Worm (Caenorhabditis elegans) whole organism, L3 larva: ENCODE data around the gene afmd-1.
A peak's percentile ranks its signal among the peaks of the same experiment; 100 is the strongest.

Experiments
- aly-2 ChIP-seq: fragments of 150-350 bp; optimal IDR thresholded peaks from 2 replicates; lab custom pipeline; 2014; ENCODE audit warnings: missing biosample characterization, missing genetic modification characterization
- ceh-16 ChIP-seq: sonication (generic microtip); optimal IDR thresholded peaks from 2 replicates; lab custom pipeline; 2017; ENCODE audit warnings: missing biosample characterization, missing genetic modification characterization
- ceh-28 ChIP-seq: fragments of 150-350 bp; optimal IDR thresholded peaks from 2 replicates; lab custom pipeline; 2014; ENCODE audit warnings: missing biosample characterization, missing genetic modification reagents, missing genetic modification characterization
- ceh-82 ChIP-seq: fragments of 150-350 bp; optimal IDR thresholded peaks from 2 replicates; lab custom pipeline; 2014; ENCODE audit warnings: missing biosample characterization, missing genetic modification characterization
- ceh-9 ChIP-seq: sonication (generic microtip); optimal IDR thresholded peaks from 2 replicates; lab custom pipeline; 2018; ENCODE audit warnings: missing biosample characterization, missing genetic modification characterization
- daf-12 ChIP-seq: fragments of 150-350 bp; optimal IDR thresholded peaks from 2 replicates; lab custom pipeline; 2014; ENCODE audit warnings: missing biosample characterization, missing genetic modification reagents, missing genetic modification characterization
- egl-27 ChIP-seq: sonication (generic microtip); optimal IDR thresholded peaks from 4 replicates; lab custom pipeline; 2017; ENCODE audit warnings: missing biosample characterization, missing genetic modification reagents, missing genetic modification characterization
- egl-5 ChIP-seq: fragments of 150-350 bp; optimal IDR thresholded peaks from 2 replicates; lab custom pipeline; 2017; ENCODE audit warnings: missing biosample characterization, missing genetic modification reagents, missing genetic modification characterization, inconsistent platforms
- elt-1 ChIP-seq: fragments of 150-350 bp; optimal IDR thresholded peaks from 2 replicates; lab custom pipeline; 2014; ENCODE audit warnings: missing biosample characterization, missing genetic modification characterization
- elt-2 ChIP-seq: sonication (generic microtip); optimal IDR thresholded peaks from 2 replicates; lab custom pipeline; 2016; ENCODE audit warnings: missing genetic modification reagents, mild to moderate bottlenecking, missing genetic modification characterization, missing compliant biosample characterization
- elt-3 ChIP-seq, 3 experiments: fragments of 150-350 bp in 1 of 3; sonication (generic microtip) in 2 of 3; optimal IDR thresholded peaks; 2 replicates in 2 of 3; 4 replicates in 1 of 3; lab custom pipeline; 2014 to 2017; ENCODE audit warnings: missing biosample characterization in 3 of 3, missing genetic modification characterization in 3 of 3
- eor-1 ChIP-seq, 2 experiments: fragments of 150-350 bp; optimal IDR thresholded peaks; 2 replicates each; lab custom pipeline; 2014 to 2018; ENCODE audit warnings: missing biosample characterization in 2 of 2, missing genetic modification characterization in 2 of 2
- fkh-10 ChIP-seq: sonication (generic microtip); optimal IDR thresholded peaks from 2 replicates; lab custom pipeline; 2017; ENCODE audit warnings: missing biosample characterization, missing genetic modification reagents, missing genetic modification characterization
- fkh-2 ChIP-seq: fragments of 150-350 bp; optimal IDR thresholded peaks from 2 replicates; lab custom pipeline; 2014; ENCODE audit warnings: missing biosample characterization, missing genetic modification reagents, missing genetic modification characterization
- fos-1 ChIP-seq: fragments of 150-350 bp; optimal IDR thresholded peaks from 2 replicates; lab custom pipeline; 2014; ENCODE audit warnings: missing biosample characterization, missing genetic modification characterization
- hmg-11 ChIP-seq: sonication (generic microtip); optimal IDR thresholded peaks from 2 replicates; lab custom pipeline; 2016; ENCODE audit warnings: missing genetic modification characterization, missing compliant biosample characterization
- jun-1 ChIP-seq: fragments of 150-350 bp; optimal IDR thresholded peaks from 2 replicates; lab custom pipeline; 2014; ENCODE audit warnings: missing biosample characterization, missing genetic modification reagents, missing genetic modification characterization
- lin-39 ChIP-seq: fragments of 150-350 bp; optimal IDR thresholded peaks from 2 replicates; lab custom pipeline; 2018; ENCODE audit warnings: missing biosample characterization, missing genetic modification reagents, missing genetic modification characterization
- mdl-1 ChIP-seq: fragments of 150-350 bp; optimal IDR thresholded peaks from 2 replicates; lab custom pipeline; 2014; ENCODE audit warnings: missing biosample characterization, missing genetic modification characterization
- nfya-1 ChIP-seq: sonication (generic microtip); optimal IDR thresholded peaks from 2 replicates; lab custom pipeline; 2017; ENCODE audit warnings: missing genetic modification characterization, mild to moderate bottlenecking, missing compliant biosample characterization, antibody characterized with exemption, moderate library complexity; ENCODE audit not compliant: insufficient read depth
- nhr-11 ChIP-seq: fragments of 150-350 bp; optimal IDR thresholded peaks from 2 replicates; lab custom pipeline; 2014; ENCODE audit warnings: missing biosample characterization, missing genetic modification characterization
- nhr-12 ChIP-seq: fragments of 150-350 bp; optimal IDR thresholded peaks from 2 replicates; lab custom pipeline; 2014; ENCODE audit warnings: missing biosample characterization, missing genetic modification characterization
- nhr-23 ChIP-seq: fragments of 150-350 bp; optimal IDR thresholded peaks from 2 replicates; lab custom pipeline; 2014; ENCODE audit warnings: missing biosample characterization, missing genetic modification reagents, missing genetic modification characterization
- nhr-237 ChIP-seq: fragments of 150-350 bp; optimal IDR thresholded peaks from 2 replicates; lab custom pipeline; 2014; ENCODE audit warnings: missing biosample characterization, missing genetic modification characterization
- nhr-25 ChIP-seq: sonication (generic microtip); optimal IDR thresholded peaks from 2 replicates; lab custom pipeline; 2017; ENCODE audit warnings: missing biosample characterization, missing genetic modification characterization
- nhr-28 ChIP-seq: fragments of 150-350 bp; optimal IDR thresholded peaks from 2 replicates; lab custom pipeline; 2014; ENCODE audit warnings: missing biosample characterization, missing genetic modification characterization
- nhr-67 ChIP-seq: fragments of 150-350 bp; optimal IDR thresholded peaks from 2 replicates; lab custom pipeline; 2014; ENCODE audit warnings: missing biosample characterization, missing genetic modification characterization
- nhr-76 ChIP-seq: fragments of 150-350 bp; sonication (generic microtip); optimal IDR thresholded peaks from 5 replicates; lab custom pipeline; 2014; ENCODE audit warnings: missing biosample characterization, missing genetic modification characterization
- nhr-77 ChIP-seq: fragments of 150-350 bp; optimal IDR thresholded peaks from 2 replicates; lab custom pipeline; 2014; ENCODE audit warnings: missing biosample characterization, missing genetic modification characterization
- pha-4 ChIP-seq: fragments of 150-350 bp; optimal IDR thresholded peaks from 2 replicates; lab custom pipeline; 2014; ENCODE audit warnings: missing biosample characterization, missing genetic modification reagents, missing genetic modification characterization
- sea-2 ChIP-seq: fragments of 150-350 bp; sonication (generic microtip); optimal IDR thresholded peaks from 4 replicates; lab custom pipeline; 2014; ENCODE audit warnings: missing biosample characterization, missing genetic modification reagents, missing genetic modification characterization
- snpc-4 ChIP-seq: fragments of 150-350 bp; optimal IDR thresholded peaks from 2 replicates; lab custom pipeline; 2014; ENCODE audit warnings: missing biosample characterization, missing genetic modification characterization
- unc-39 ChIP-seq: sonication (generic microtip); optimal IDR thresholded peaks from 4 replicates; lab custom pipeline; 2017; ENCODE audit warnings: missing biosample characterization, missing genetic modification characterization
- unc-62 ChIP-seq: fragments of 150-350 bp; sonication (generic microtip); optimal IDR thresholded peaks from 4 replicates; lab custom pipeline; 2014; ENCODE audit warnings: missing biosample characterization, missing genetic modification reagents, missing genetic modification characterization
- ztf-4 ChIP-seq: fragments of 150-350 bp; optimal IDR thresholded peaks from 2 replicates; lab custom pipeline; 2014; ENCODE audit warnings: missing biosample characterization, missing genetic modification characterization

Gene afmd-1

DNA sequence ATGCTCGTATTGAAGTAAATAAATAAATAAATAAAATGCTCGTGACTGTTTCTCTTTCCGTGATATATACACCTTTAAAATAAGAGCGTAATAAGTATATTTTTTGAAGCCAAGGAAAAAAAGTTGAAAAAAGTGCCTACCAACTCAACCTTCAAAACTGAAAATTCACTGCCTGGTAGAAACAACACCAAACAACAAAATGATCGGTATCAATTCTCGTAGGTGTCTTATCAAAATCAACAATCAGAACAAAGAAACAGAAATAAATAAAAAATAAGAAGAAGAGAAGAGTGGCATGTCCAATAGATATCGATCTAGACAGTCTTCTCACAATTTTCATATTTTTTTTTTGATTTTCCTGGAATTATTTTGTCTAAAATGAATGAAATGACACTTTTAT is at the start of gene afmd-1:
Gene afmd-1 (plus strand): TSS at position 316 of the 400 bp plus-strand sequence.
- TF ChIP-seq nhr-76 (peak; percentile 88), nhr-11 (no peak)

- TF ChIP-seq ceh-9 (tag; lab: Kevin White, UChicago), result no peak
Observed at ce11 chrIV:7195734-7196133, 48.3 kb upstream of the afmd-1 start, which contains the start of gene best-16. Gene best-16, minus strand, starts transcription at chrIV:7195834.

DNA sequence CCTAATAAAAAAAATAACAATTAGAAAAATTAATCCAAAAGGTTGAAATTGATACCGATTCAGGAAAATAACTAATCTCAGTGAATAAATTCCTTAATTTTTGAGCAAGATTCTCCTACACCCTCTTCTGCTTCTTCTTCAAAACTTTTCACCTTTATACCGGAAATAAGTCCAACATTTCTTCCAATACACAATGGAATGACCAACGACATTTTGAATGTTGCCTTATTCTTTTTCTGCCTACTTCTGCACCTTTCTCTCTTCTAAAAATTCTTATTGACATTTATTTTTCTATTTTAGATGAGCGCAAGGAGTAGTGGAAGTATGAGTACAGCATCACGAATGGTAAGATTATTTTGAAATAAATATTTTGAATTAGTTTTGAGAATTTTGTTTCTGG is 47.2 kb upstream of the afmd-1 start, which contains the start of gene unc-8:
Gene unc-8 (plus strand): TSS at position 301 of the 400 bp plus-strand sequence.
- TF ChIP-seq snpc-4 (tag; lab: Kevin White, UChicago) (no peak), eor-1 (tag; optimal IDR thresholded peaks at IDR 0.05; lab: Kevin White, UChicago) (no peak), aly-2 (tag; lab: Kevin White, UChicago) (no peak), hmg-11 (no peak), ztf-4 (tag; lab: Kevin White, UChicago) (no peak), nhr-67 (tag; lab: Kevin White, UChicago) (no peak), nhr-77 (tag; lab: Kevin White, UChicago) (no peak), fkh-10 (GFP tag; lab: Kevin White, UChicago) (no peak)
- TF ChIP-seq, all 47 proteins: peak for 0

DNA sequence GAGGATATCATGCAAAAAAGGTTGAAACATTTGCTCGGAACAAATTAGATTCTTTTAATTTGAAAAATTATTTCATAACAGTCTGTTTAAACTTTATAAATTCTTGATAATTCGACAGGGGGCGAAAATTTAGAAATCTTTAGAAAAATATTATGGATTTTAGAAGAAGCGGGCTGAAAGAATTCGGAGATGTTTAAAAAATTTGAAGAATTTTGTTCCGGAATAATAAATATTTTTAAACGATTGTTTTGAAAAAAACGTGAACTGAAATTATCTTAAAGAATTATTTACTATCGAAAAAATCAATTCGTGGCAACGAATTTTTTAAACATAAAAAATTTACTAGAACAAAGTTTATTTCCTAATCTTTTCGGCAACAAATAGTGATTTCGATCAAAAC is 40.3 kb upstream of the afmd-1 start, which contains the start of gene R13A1.3:
Gene R13A1.3 (plus strand): TSS at position 301 of the 400 bp plus-strand sequence.
- TF ChIP-seq nhr-23 (tag; lab: Kevin White, UChicago) (no peak), hmg-11 (no peak), ceh-16 (tag; lab: Kevin White, UChicago) (no peak), mdl-1 (tag; lab: Kevin White, UChicago) (no peak), egl-27 (tag; lab: Kevin White, UChicago) (no peak), fos-1 (no peak), sea-2 (GFP tag; lab: Kevin White, UChicago) (no peak), elt-2 (no peak), nhr-237 (tag; lab: Kevin White, UChicago) (no peak)
- TF ChIP-seq, all 47 proteins: peak for 0

ce11 chrIV:7205969-7206368 is 38.1 kb upstream of the afmd-1 start, which contains the start of gene kcc-1:
Gene kcc-1, plus strand, starts transcription at chrIV:7206269.
- TF ChIP-seq nfya-1 (tag; lab: Kevin White, UChicago), result no peak
- no peak for TF ChIP-seq unc-39
- no peak for TF ChIP-seq nhr-76
- no peak for TF ChIP-seq ceh-16 (tag; lab: Kevin White, UChicago)
- TF ChIP-seq jun-1 (tag; lab: Kevin White, UChicago), result no peak

ce11 chrIV:7208961-7209360 is 35.1 kb upstream of the afmd-1 start:
- no peak for TF ChIP-seq nhr-77 (tag; lab: Kevin White, UChicago)
- TF ChIP-seq hmg-11, result no peak
- no peak for TF ChIP-seq elt-3 (tag; optimal IDR thresholded peaks at IDR 0.05; lab: Kevin White, UChicago)
- TF ChIP-seq ceh-28 (tag; lab: Kevin White, UChicago), result no peak
- no peak for TF ChIP-seq elt-2
- TF ChIP-seq nhr-76, result no peak
- no peak for TF ChIP-seq egl-5
- TF ChIP-seq snpc-4 (tag; lab: Kevin White, UChicago), result no peak
- TF ChIP-seq mdl-1 (tag; lab: Kevin White, UChicago), result no peak
- TF ChIP-seq unc-39, result no peak
- TF ChIP-seq daf-12 (tag; lab: Kevin White, UChicago), result no peak
- no peak for TF ChIP-seq ceh-82 (tag; lab: Kevin White, UChicago)

DNA sequence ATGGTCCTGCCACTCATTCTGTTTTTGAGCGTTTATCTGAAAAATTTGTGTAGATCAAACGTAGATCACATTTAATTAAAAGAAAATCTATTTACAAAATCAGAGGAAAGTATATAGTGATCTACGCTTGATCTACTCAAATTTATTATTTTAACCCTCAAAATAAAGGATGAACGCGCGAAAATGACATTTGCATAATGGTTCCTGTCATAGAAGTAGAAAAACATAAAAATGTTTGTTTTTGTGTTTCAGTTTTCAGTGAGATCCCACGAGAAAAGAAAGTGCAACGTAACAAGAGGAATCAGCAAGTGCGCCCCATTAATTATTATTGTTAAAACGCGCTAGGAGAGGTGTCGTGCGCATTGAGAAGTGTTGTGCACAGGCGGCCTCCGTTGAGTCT is 32.7 kb upstream of the afmd-1 start:
- TF ChIP-seq pha-4 (tag; lab: Kevin White, UChicago) (no peak), ztf-4 (tag; lab: Kevin White, UChicago) (no peak), mdl-1 (tag; lab: Kevin White, UChicago) (no peak), fkh-10 (GFP tag; lab: Kevin White, UChicago) (no peak), nhr-23 (tag; lab: Kevin White, UChicago) (no peak), nhr-12 (no peak), sea-2 (GFP tag; lab: Kevin White, UChicago) (no peak), daf-12 (tag; lab: Kevin White, UChicago) (no peak), fos-1 (no peak), nhr-28 (tag; lab: Kevin White, UChicago) (no peak), unc-39 (no peak), lin-39 (tag; lab: Kevin White, UChicago) (no peak), unc-62 (GFP tag; lab: Kevin White, UChicago) (no peak), jun-1 (tag; lab: Kevin White, UChicago) (no peak), nhr-25 (tag; lab: Kevin White, UChicago) (no peak), nhr-76 (no peak), fkh-2 (tag; lab: Kevin White, UChicago) (no peak), hmg-11 (no peak), elt-1 (tag; lab: Kevin White, UChicago) (no peak)
